Fruit fly (Drosophila melanogaster): ENCODE measurements around the gene CG6749.

Gene CG6749

DNA sequence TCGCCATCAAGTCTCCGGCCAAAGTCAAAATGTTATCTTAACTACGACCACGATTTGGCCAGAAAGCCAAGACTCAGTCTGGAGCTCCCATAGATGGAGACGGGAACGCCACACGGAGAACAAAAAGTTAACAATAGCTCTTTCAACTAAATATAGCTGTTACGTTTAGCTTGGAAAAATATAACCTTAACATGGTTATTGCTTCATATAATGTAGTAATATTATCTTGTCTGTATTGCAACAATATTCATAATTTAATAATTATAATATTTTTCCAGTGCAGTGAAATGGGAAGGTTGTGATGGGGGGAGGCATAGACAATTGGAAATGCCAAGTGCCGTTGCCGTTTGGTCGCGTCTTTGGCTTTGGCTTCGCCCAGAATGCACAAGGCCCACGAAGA, 11.8 kb upstream of the CG6749 start (continued):
- peak; percentile 70 for TF ChIP-seq Eip78C (GFP tag)
- TF ChIP-seq CG3032 (tag; optimal IDR thresholded peaks at IDR 0.05), result peak; percentile 33
- TF ChIP-seq CG6276 (GFP tag; optimal IDR thresholded peaks at IDR 0.05), result peak; percentile 80
- TF ChIP-seq CG10669 (GFP tag; optimal IDR thresholded peaks at IDR 0.05), result no peak
- TF ChIP-seq OdsH (GFP tag; optimal IDR thresholded peaks at IDR 0.05), result peak; percentile 55
- peak; percentile 22 for TF ChIP-seq acj6 (GFP tag; optimal IDR thresholded peaks at IDR 0.05)
- TF ChIP-seq fd85E (GFP tag; optimal IDR thresholded peaks at IDR 0.05), result no peak
- TF ChIP-seq dsx (GFP tag; optimal IDR thresholded peaks at IDR 0.05; ENCODE audit: poor library complexity, severe bottlenecking), result peak; percentile 20
- TF ChIP-seq CG6792 (GFP tag; optimal IDR thresholded peaks at IDR 0.05), result no peak
- peak; percentile 86 for TF ChIP-seq eg (GFP tag; IDR thresholded peaks at IDR 0.05)
- TF ChIP-seq salr (GFP tag; optimal IDR thresholded peaks at IDR 0.05), result peak in 1 of 2 experiments; percentile 70
- TF ChIP-seq CG11294 (GFP tag; IDR thresholded peaks at IDR 0.05), result peak; percentile 63; the same call in 1 of the 2 replicates
- TF ChIP-seq CG3919 (GFP tag; optimal IDR thresholded peaks at IDR 0.05), result peak; percentile 26
- TF ChIP-seq Smox (GFP tag; optimal IDR thresholded peaks at IDR 0.05), result no peak
- TF ChIP-seq ss (GFP tag; optimal IDR thresholded peaks at IDR 0.05), result no peak
- no peak for TF ChIP-seq Eip75B (GFP tag; optimal IDR thresholded peaks at IDR 0.05)
- peak; percentile 90 for TF ChIP-seq CG8119 (GFP tag; IDR thresholded peaks at IDR 0.05)
- TF ChIP-seq dac (GFP tag; optimal IDR thresholded peaks at IDR 0.05), result peak; percentile 52
- TF ChIP-seq net (GFP tag; optimal IDR thresholded peaks at IDR 0.05), result peak; percentile 27
- TF ChIP-seq CG15336 (GFP tag; IDR thresholded peaks at IDR 0.05), result peak; percentile 89
- no peak for TF ChIP-seq Eip93F (GFP tag; optimal IDR thresholded peaks at IDR 0.05)
- peak; percentile 63 for TF ChIP-seq Hr4 (GFP tag; optimal IDR thresholded peaks at IDR 0.05)
- TF ChIP-seq CG7368 (GFP tag; optimal IDR thresholded peaks at IDR 0.05), result no peak
- no peak for TF ChIP-seq svp (GFP tag)
- TF ChIP-seq Lpt (GFP tag; optimal IDR thresholded peaks at IDR 0.05), result peak; percentile 63
- TF ChIP-seq CG11902 (GFP tag; optimal IDR thresholded peaks at IDR 0.05), result no peak

DNA sequence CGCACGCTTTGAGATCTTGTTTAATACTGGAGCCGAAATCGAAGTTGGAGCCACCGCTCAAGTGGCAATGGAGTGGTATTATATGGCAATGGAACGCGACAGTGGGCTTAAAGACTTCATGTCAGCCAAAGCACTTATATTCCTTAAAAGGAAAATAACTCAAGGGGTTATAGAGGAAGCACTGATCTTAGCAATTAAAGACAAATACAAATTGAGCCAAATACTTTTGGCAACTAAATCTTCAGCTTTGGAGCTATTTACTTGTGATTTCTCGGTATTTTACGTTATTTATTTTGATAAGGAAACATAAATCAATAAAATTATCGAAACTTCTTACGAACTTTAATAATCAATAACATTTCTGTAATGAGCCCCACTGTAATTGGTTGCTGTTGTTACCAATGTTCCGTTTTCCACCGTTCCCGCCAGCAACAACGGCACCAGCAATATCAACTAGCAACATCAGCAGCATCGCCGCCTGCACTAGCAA, 10.5 kb upstream of the CG6749 start:
- peak; percentile 93 for TF ChIP-seq Eip75B (GFP tag; optimal IDR thresholded peaks at IDR 0.05)
- peak; percentile 94 for TF ChIP-seq CG6163 (GFP tag; IDR thresholded peaks at IDR 0.05)
- peak; percentile 95 for TF ChIP-seq CG7368 (GFP tag; optimal IDR thresholded peaks at IDR 0.05)
- peak; percentile 89 for TF ChIP-seq net (GFP tag; optimal IDR thresholded peaks at IDR 0.05)
- peak; percentile 87 for TF ChIP-seq CG6854 (GFP tag; optimal IDR thresholded peaks at IDR 0.05)
- TF ChIP-seq Sox15 (GFP tag; optimal IDR thresholded peaks at IDR 0.05), result peak; percentile 66
- peak; percentile 88 for TF ChIP-seq Sox102F (GFP tag; optimal IDR thresholded peaks at IDR 0.05)
- TF ChIP-seq CG6808 (GFP tag; optimal IDR thresholded peaks at IDR 0.05), result peak; percentile 98
- TF ChIP-seq CG1621 (tag; optimal IDR thresholded peaks at IDR 0.05), result peak; percentile 84
- TF ChIP-seq achi (GFP tag; optimal IDR thresholded peaks at IDR 0.05), result peak; percentile 88
- TF ChIP-seq cyc (GFP tag; optimal IDR thresholded peaks at IDR 0.05), result peak; percentile 95
- TF ChIP-seq vri (GFP tag; optimal IDR thresholded peaks at IDR 0.05), result no peak
- TF ChIP-seq CG11902 (GFP tag; optimal IDR thresholded peaks at IDR 0.05), result peak; percentile 90
- TF ChIP-seq salr (GFP tag; optimal IDR thresholded peaks at IDR 0.05), result peak; percentile 58 to 90
- TF ChIP-seq CG31627 (GFP tag; optimal IDR thresholded peaks at IDR 0.05), result peak; percentile 81
- TF ChIP-seq Ets21C (GFP tag; optimal IDR thresholded peaks at IDR 0.05), result peak; percentile 85
- peak; percentile 89 for TF ChIP-seq CG16779 (tag; optimal IDR thresholded peaks at IDR 0.05)
- peak; percentile 98 for TF ChIP-seq CG8119 (GFP tag; IDR thresholded peaks at IDR 0.05)
- TF ChIP-seq CG3919 (GFP tag; optimal IDR thresholded peaks at IDR 0.05), result peak; percentile 98
- TF ChIP-seq Eip78C (GFP tag), result peak; percentile 97
- peak; percentile 93 for TF ChIP-seq CG10631 (GFP tag; optimal IDR thresholded peaks at IDR 0.05)
- TF ChIP-seq CG8632 (GFP tag; optimal IDR thresholded peaks at IDR 0.05), result peak; percentile 84
- peak; percentile 93 for TF ChIP-seq lz (GFP tag; optimal IDR thresholded peaks at IDR 0.05)
- TF ChIP-seq Eip93F (GFP tag; optimal IDR thresholded peaks at IDR 0.05), result peak; percentile 64
- peak; percentile 94 for TF ChIP-seq esn (GFP tag; optimal IDR thresholded peaks at IDR 0.05)
- peak; percentile 93 for TF ChIP-seq svp (GFP tag)
- peak; percentile 78 for TF ChIP-seq dsx (GFP tag; optimal IDR thresholded peaks at IDR 0.05; ENCODE audit: poor library complexity, severe bottlenecking)
- peak; percentile 95 for TF ChIP-seq eg (GFP tag; IDR thresholded peaks at IDR 0.05)
- TF ChIP-seq acj6 (GFP tag; optimal IDR thresholded peaks at IDR 0.05), result peak; percentile 89
- TF ChIP-seq Hr4 (GFP tag; optimal IDR thresholded peaks at IDR 0.05), result peak; percentile 94
- peak; percentile 79 for TF ChIP-seq Hr39 (GFP tag; optimal IDR thresholded peaks at IDR 0.05)
- TF ChIP-seq ss (GFP tag; optimal IDR thresholded peaks at IDR 0.05), result peak; percentile 74 to 93
- peak; percentile 97 for TF ChIP-seq Ets96B (tag; optimal IDR thresholded peaks at IDR 0.05)
- TF ChIP-seq CG15336 (GFP tag; IDR thresholded peaks at IDR 0.05), result peak; percentile 94
- peak; percentile 88 for TF ChIP-seq Sox14 (GFP tag; optimal IDR thresholded peaks at IDR 0.05)
- peak; percentile 86 for TF ChIP-seq CG9139 (GFP tag; optimal IDR thresholded peaks at IDR 0.05)
- TF ChIP-seq fd59A (GFP tag; optimal IDR thresholded peaks at IDR 0.05), result peak; percentile 87
- TF ChIP-seq spab (GFP tag; optimal IDR thresholded peaks at IDR 0.05), result peak; percentile 92
